Fruit fly (Drosophila melanogaster) whole organism, embryonic: ENCODE data around the gene Mipp2.

ENCODE experiments used
- Bdp1 ChIP-seq: fragments of 200-800 bp; sonication (Bioruptor generic); optimal IDR thresholded peaks from 3 replicates; lab custom pipeline; 2016; ENCODE audit warnings: missing biosample characterization, missing genetic modification characterization
- Bteb2 ChIP-seq: fragments of 200-800 bp; sonication (Bioruptor generic); optimal IDR thresholded peaks from 2 replicates; lab custom pipeline; 2016; ENCODE audit warnings: missing biosample characterization, missing genetic modification characterization
- CG11456 ChIP-seq: fragments of 200-800 bp; sonication (Bioruptor generic); IDR thresholded peaks from 3 replicates; pipeline ENCODE4 v1.3.6; 2022; ENCODE audit warnings: missing biosample characterization, missing genetic modification characterization
- CG11695 ChIP-seq: fragments of 200-800 bp; sonication (Bioruptor generic); IDR thresholded peaks from 3 replicates; pipeline ENCODE4 v1.3.6; 2022; ENCODE audit warnings: missing biosample characterization, missing genetic modification characterization
- CG1233 ChIP-seq: fragments of 200-800 bp; sonication (Bioruptor generic); optimal IDR thresholded peaks from 4 replicates; lab custom pipeline; 2018; ENCODE audit warnings: missing biosample characterization, mild to moderate bottlenecking, missing genetic modification characterization
- CG12659 ChIP-seq: fragments of 200-800 bp; sonication (Bioruptor generic); optimal IDR thresholded peaks from 3 replicates; lab custom pipeline; 2017; ENCODE audit warnings: mild to moderate bottlenecking, missing biosample characterization, missing genetic modification reagents, missing genetic modification characterization
- CG14860 ChIP-seq: fragments of 200-800 bp; sonication (Bioruptor generic); IDR thresholded peaks from 3 replicates; pipeline ENCODE4 v1.3.6; 2022; ENCODE audit warnings: missing biosample characterization, missing genetic modification characterization; ENCODE audit not compliant: partially characterized antibody
- CG15479 ChIP-seq: fragments of 200-800 bp; sonication (Bioruptor generic); optimal IDR thresholded peaks from 3 replicates; lab custom pipeline; 2019; ENCODE audit warnings: missing biosample characterization, mild to moderate bottlenecking, missing genetic modification characterization, moderate library complexity
- CG17359 ChIP-seq: fragments of 200-800 bp; sonication (Bioruptor generic); optimal IDR thresholded peaks from 3 replicates; lab custom pipeline; 2018; ENCODE audit warnings: missing biosample characterization, mild to moderate bottlenecking, missing genetic modification characterization, moderate library complexity
- CG17829 ChIP-seq: fragments of 200-800 bp; optimal IDR thresholded peaks from 2 replicates; lab custom pipeline; 2019; ENCODE audit warnings: missing biosample characterization, mild to moderate bottlenecking, missing genetic modification characterization, moderate library complexity
- CG2712 ChIP-seq: fragments of 200-800 bp; optimal IDR thresholded peaks from 3 replicates; lab custom pipeline; 2019; ENCODE audit warnings: missing biosample characterization, mild to moderate bottlenecking, missing genetic modification characterization, moderate library complexity
- CG31388 ChIP-seq: fragments of 200-800 bp; sonication (Bioruptor generic); optimal IDR thresholded peaks from 2 replicates; lab custom pipeline; 2016; ENCODE audit warnings: missing biosample characterization, missing genetic modification characterization
- CG32772 ChIP-seq: fragments of 200-800 bp; sonication (Bioruptor generic); IDR thresholded peaks from 2 replicates; pipeline ENCODE4 v1.3.6; 2022; ENCODE audit warnings: missing biosample characterization, missing genetic modification characterization
- CG34376 ChIP-seq: fragments of 200-800 bp; sonication (Bioruptor generic); optimal IDR thresholded peaks from 2 replicates; lab custom pipeline; 2018; ENCODE audit warnings: missing biosample characterization, mild to moderate bottlenecking, missing genetic modification characterization
- CG4360 ChIP-seq: fragments of 200-800 bp; sonication (Bioruptor generic); IDR thresholded peaks from 2 replicates; pipeline ENCODE4 v1.3.6; 2022; ENCODE audit warnings: missing biosample characterization, missing genetic modification characterization
- CG5953 ChIP-seq: fragments of 200-800 bp; sonication (Bioruptor generic); IDR thresholded peaks from 2 replicates; pipeline ENCODE4 v1.3.6; 2022; ENCODE audit warnings: missing biosample characterization, missing genetic modification characterization
- CG6683 ChIP-seq: fragments of 200-800 bp; sonication (Bioruptor generic); optimal IDR thresholded peaks from 2 replicates; lab custom pipeline; 2017; ENCODE audit warnings: missing biosample characterization, mild to moderate bottlenecking, missing genetic modification characterization, missing genetic modification reagents
- CG7839 ChIP-seq: fragments of 200-800 bp; sonication (Bioruptor generic); optimal IDR thresholded peaks from 3 replicates; lab custom pipeline; 2018; ENCODE audit warnings: missing biosample characterization, mild to moderate bottlenecking, missing genetic modification characterization, moderate library complexity
- CG8359 ChIP-seq: fragments of 200-800 bp; sonication (Bioruptor generic); optimal IDR thresholded peaks from 2 replicates; lab custom pipeline; 2017; ENCODE audit warnings: missing biosample characterization, mild to moderate bottlenecking, missing genetic modification characterization, borderline replicate concordance
- CG8478 ChIP-seq: fragments of >200 bp; optimal IDR thresholded peaks from 2 replicates; lab custom pipeline; 2018
- CG9797 ChIP-seq: fragments of 200-800 bp; sonication (Bioruptor generic); optimal IDR thresholded peaks from 3 replicates; lab custom pipeline; 2018; ENCODE audit warnings: missing biosample characterization, mild to moderate bottlenecking, missing genetic modification characterization
- CG9876 ChIP-seq: fragments of 200-800 bp; sonication (Bioruptor generic); optimal IDR thresholded peaks from 2 replicates; lab custom pipeline; 2016; ENCODE audit warnings: missing biosample characterization, missing genetic modification characterization
- CTCF ChIP-seq: fragments of 200-800 bp; sonication (Bioruptor generic); optimal IDR thresholded peaks from 2 replicates; lab custom pipeline; 2017; ENCODE audit warnings: missing biosample characterization, mild to moderate bottlenecking, missing genetic modification characterization, moderate library complexity
- D19A ChIP-seq: fragments of 200-800 bp; optimal IDR thresholded peaks from 3 replicates; lab custom pipeline; 2019; ENCODE audit warnings: missing biosample characterization, mild to moderate bottlenecking, missing genetic modification characterization, moderate library complexity
- HmgD ChIP-seq: fragments of 200-800 bp; sonication (Bioruptor generic); optimal IDR thresholded peaks from 3 replicates; lab custom pipeline; 2016; ENCODE audit warnings: missing biosample characterization, missing genetic modification characterization
- Lhr ChIP-seq: fragments of 200-800 bp; sonication (Bioruptor generic); optimal IDR thresholded peaks from 3 replicates; lab custom pipeline; 2017; ENCODE audit warnings: mild to moderate bottlenecking, missing biosample characterization, missing genetic modification reagents, missing genetic modification characterization
- MBD-R2 ChIP-seq: fragments of 200-800 bp; sonication (Bioruptor generic); IDR thresholded peaks from 2 replicates; pipeline ENCODE4 v1.3.6; 2022; ENCODE audit warnings: missing biosample characterization, missing genetic modification characterization
- MTF-1 ChIP-seq: fragments of 200-800 bp; sonication (Bioruptor generic); optimal IDR thresholded peaks from 2 replicates; lab custom pipeline; 2018; ENCODE audit warnings: missing biosample characterization, mild to moderate bottlenecking, missing genetic modification characterization, borderline replicate concordance
- Nf-YC ChIP-seq: fragments of 200-800 bp; optimal IDR thresholded peaks from 3 replicates; lab custom pipeline; 2019; ENCODE audit warnings: missing biosample characterization, mild to moderate bottlenecking, missing genetic modification characterization, moderate library complexity
- Scr ChIP-seq: fragments of 200-800 bp; sonication (Bioruptor generic); IDR thresholded peaks from 2 replicates; pipeline ENCODE4 v1.3.6; 2022; ENCODE audit warnings: missing biosample characterization, missing genetic modification characterization; ENCODE audit not compliant: partially characterized antibody
- Taf1 ChIP-seq: fragments of 200-800 bp; sonication (Bioruptor generic); IDR thresholded peaks from 2 replicates; pipeline ENCODE4 v1.3.6; 2022; ENCODE audit warnings: missing biosample characterization, missing genetic modification characterization
- ac ChIP-seq: fragments of 200-800 bp; sonication (Bioruptor generic); optimal IDR thresholded peaks from 3 replicates; lab custom pipeline; 2017; ENCODE audit warnings: missing biosample characterization, mild to moderate bottlenecking, missing genetic modification characterization
- aop ChIP-seq: fragments of 200-800 bp; sonication (Bioruptor generic); IDR thresholded peaks from 2 replicates; pipeline ENCODE4 v1.3.6; 2022; ENCODE audit warnings: missing biosample characterization, missing genetic modification characterization
- chinmo ChIP-seq: fragments of 200-800 bp; sonication (Bioruptor generic); IDR thresholded peaks from 4 replicates; pipeline ENCODE4 v1.3.6; 2022; ENCODE audit warnings: missing biosample characterization, missing genetic modification characterization; ENCODE audit not compliant: partially characterized antibody
- dati ChIP-seq: fragments of 200-800 bp; sonication (Bioruptor generic); IDR thresholded peaks from 2 replicates; pipeline ENCODE4 v1.3.6; 2022; ENCODE audit warnings: missing biosample characterization, missing genetic modification characterization
- dysf ChIP-seq: fragments of 200-800 bp; sonication (Bioruptor generic); IDR thresholded peaks from 3 replicates; pipeline ENCODE4 v1.3.6; 2022; ENCODE audit warnings: missing biosample characterization, missing genetic modification characterization
- en ChIP-seq: fragments of 200-800 bp; sonication (Bioruptor generic); optimal IDR thresholded peaks from 2 replicates; lab custom pipeline; 2016; ENCODE audit warnings: missing biosample characterization, missing genetic modification characterization
- esg ChIP-seq: fragments of 200-800 bp; sonication (Bioruptor generic); conservative IDR thresholded peaks from 2 replicates; pipeline ENCODE4 v1.3.6; 2022; ENCODE audit warnings: missing biosample characterization, missing genetic modification characterization
- ftz-f1 ChIP-seq: fragments of 200-800 bp; sonication (Bioruptor generic); optimal IDR thresholded peaks from 2 replicates; lab custom pipeline; 2016; ENCODE audit warnings: missing biosample characterization, missing genetic modification characterization
- gcm ChIP-seq: fragments of 200-800 bp; sonication (Bioruptor generic); optimal IDR thresholded peaks from 2 replicates; lab custom pipeline; 2019; ENCODE audit warnings: missing biosample characterization, mild to moderate bottlenecking, missing genetic modification characterization, moderate library complexity
- kni ChIP-seq: fragments of 200-800 bp; sonication (Bioruptor generic); optimal IDR thresholded peaks from 3 replicates; lab custom pipeline; 2017; ENCODE audit warnings: mild to moderate bottlenecking, missing biosample characterization, missing genetic modification reagents, missing genetic modification characterization
- oc ChIP-seq: fragments of 200-800 bp; sonication (Bioruptor generic); optimal IDR thresholded peaks from 2 replicates; lab custom pipeline; 2018; ENCODE audit warnings: missing biosample characterization, mild to moderate bottlenecking, missing genetic modification characterization, moderate library complexity
- peb ChIP-seq: fragments of 200-800 bp; sonication (Bioruptor generic); IDR thresholded peaks from 2 replicates; pipeline ENCODE4 v1.3.6; 2022; ENCODE audit warnings: missing biosample characterization, missing genetic modification characterization
- pum ChIP-seq: fragments of 200-800 bp; sonication (Bioruptor generic); optimal IDR thresholded peaks from 2 replicates; lab custom pipeline; 2016; ENCODE audit warnings: missing biosample characterization, missing genetic modification characterization
- ranshi ChIP-seq: fragments of 200-800 bp; sonication (Bioruptor generic); IDR thresholded peaks from 2 replicates; pipeline ENCODE4 v1.3.6; 2022; ENCODE audit warnings: missing biosample characterization, missing genetic modification characterization
- stc ChIP-seq: fragments of 200-800 bp; sonication (Bioruptor generic); IDR thresholded peaks from 2 replicates; pipeline ENCODE4 v1.3.6; 2022; ENCODE audit warnings: missing biosample characterization, missing genetic modification characterization
- tio ChIP-seq: fragments of 200-800 bp; sonication (Bioruptor generic); optimal IDR thresholded peaks from 2 replicates; lab custom pipeline; 2017; ENCODE audit warnings: missing biosample characterization, missing genetic modification characterization, inconsistent platforms
- tll ChIP-seq, 2 experiments: fragments of 200-800 bp in 1 of 2; fragments of >200 bp in 1 of 2; sonication (Bioruptor generic) in 1 of 2; optimal IDR thresholded peaks; 2 replicates each; lab custom pipeline; 2017 to 2019; ENCODE audit warnings: missing biosample characterization in 2 of 2, missing genetic modification characterization in 2 of 2, mild to moderate bottlenecking in 1 of 2, moderate library complexity in 1 of 2
- ttk ChIP-seq: fragments of 200-800 bp; sonication (Bioruptor generic); IDR thresholded peaks from 2 replicates; pipeline ENCODE4 v2.1.2; 2022; ENCODE audit warnings: missing biosample characterization, missing genetic modification characterization
- vvl ChIP-seq: fragments of 200-800 bp; sonication (Bioruptor generic); IDR thresholded peaks from 2 replicates; pipeline ENCODE4 v1.3.6; 2022; ENCODE audit warnings: missing biosample characterization, missing genetic modification characterization
- zen2 ChIP-seq: fragments of 200-800 bp; sonication (Bioruptor generic); IDR thresholded peaks from 3 replicates; pipeline ENCODE4 v1.3.6; 2022; ENCODE audit warnings: missing biosample characterization, missing genetic modification characterization; ENCODE audit not compliant: partially characterized antibody
- zfh1 ChIP-seq: fragments of 200-800 bp; sonication (Bioruptor generic); IDR thresholded peaks from 3 replicates; pipeline ENCODE4 v1.3.6; 2022; ENCODE audit warnings: missing biosample characterization, missing genetic modification characterization

Mipp2 gene

dm6 chrX:6039431-6040016 lies 51.7 kb downstream of the Mipp2 start, which contains the start of gene CG5937 (continued):
- TF ChIP-seq CG14860 (GFP tag; lab: Robert Waterston, UW), result no peak
- no peak for TF ChIP-seq zfh1 (GFP tag; lab: Robert Waterston, UW)
- no peak for TF ChIP-seq CG11695
- no peak for TF ChIP-seq CG8478
- TF ChIP-seq CG32772 (GFP tag; lab: Robert Waterston, UW), result no peak
- no peak for TF ChIP-seq Lhr (GFP tag; lab: Kevin White, UChicago)
- peak; percentile 17 for TF ChIP-seq CG1233 (GFP tag; lab: Kevin White, UChicago)
- TF ChIP-seq HmgD (GFP tag; lab: Kevin White, UChicago), result no peak
- TF ChIP-seq Nf-YC (tag; lab: Kevin White, UChicago), result peak; percentile 46
- TF ChIP-seq CTCF (GFP tag; lab: Kevin White, UChicago), result no peak
- no peak for TF ChIP-seq dysf (GFP tag; lab: Robert Waterston, UW)
- peak; percentile 29 for TF ChIP-seq CG34376 (GFP tag; lab: Kevin White, UChicago)
- TF ChIP-seq Bdp1 (GFP tag; lab: Kevin White, UChicago), result no peak
- TF ChIP-seq CG9797 (GFP tag; lab: Kevin White, UChicago), result no peak
- peak; percentile 10 for TF ChIP-seq CG17359 (tag; lab: Kevin White, UChicago)
- no peak for TF ChIP-seq CG5953
- no peak for TF ChIP-seq Scr
- TF ChIP-seq CG2712 (tag; lab: Kevin White, UChicago), result no peak
- TF ChIP-seq zen2 (GFP tag; lab: Robert Waterston, UW), result no peak
- TF ChIP-seq en (GFP tag; lab: Kevin White, UChicago), result no peak
- no peak for TF ChIP-seq CG31388 (GFP tag; lab: Kevin White, UChicago)
- no peak for TF ChIP-seq Bteb2 (GFP tag; lab: Kevin White, UChicago)
- TF ChIP-seq ranshi (GFP tag; lab: Robert Waterston, UW), result no peak
- no peak for TF ChIP-seq ftz-f1
- TF ChIP-seq stc (GFP tag; lab: Robert Waterston, UW), result no peak
- peak; percentile 40 for TF ChIP-seq CG7839
- TF ChIP-seq esg (GFP tag; lab: Robert Waterston, UW), result no peak
- TF ChIP-seq CG11456, result no peak
- TF ChIP-seq vvl (GFP tag; lab: Robert Waterston, UW), result no peak
- TF ChIP-seq tll (GFP tag; optimal IDR thresholded peaks at IDR 0.05; lab: Kevin White, UChicago), result no peak
- TF ChIP-seq CG9876 (GFP tag; lab: Kevin White, UChicago), result no peak
- TF ChIP-seq MTF-1 (GFP tag; lab: Kevin White, UChicago), result no peak
- no peak for TF ChIP-seq CG4360 (GFP tag; lab: Robert Waterston, UW)
- no peak for TF ChIP-seq gcm (GFP tag; lab: Kevin White, UChicago)
- no peak for TF ChIP-seq CG15479
- TF ChIP-seq ac, result no peak
- TF ChIP-seq chinmo (GFP tag; lab: Robert Waterston, UW), result no peak
- TF ChIP-seq CG12659 (GFP tag; lab: Kevin White, UChicago), result peak; percentile 10
- TF ChIP-seq tio (GFP tag; lab: Kevin White, UChicago), result no peak
- no peak for TF ChIP-seq oc
- no peak for TF ChIP-seq peb (GFP tag; lab: Robert Waterston, UW)
- no peak for TF ChIP-seq Taf1 (GFP tag; lab: Robert Waterston, UW)
- TF ChIP-seq MBD-R2 (GFP tag; lab: Robert Waterston, UW), result no peak
- no peak for TF ChIP-seq pum (GFP tag; lab: Kevin White, UChicago)
- no peak for TF ChIP-seq CG6683 (GFP tag; lab: Kevin White, UChicago)
- no peak for TF ChIP-seq CG17829 (tag; lab: Kevin White, UChicago)
- TF ChIP-seq dati (GFP tag; lab: Robert Waterston, UW), result no peak
- no peak for TF ChIP-seq ttk
- TF ChIP-seq aop (GFP tag; lab: Robert Waterston, UW), result no peak
- TF ChIP-seq kni (GFP tag; lab: Kevin White, UChicago), result no peak
- TF ChIP-seq D19A, result peak; percentile 5
- TF ChIP-seq CG8359 (GFP tag; lab: Kevin White, UChicago), result no peak
